In the genomic region with DNA sequence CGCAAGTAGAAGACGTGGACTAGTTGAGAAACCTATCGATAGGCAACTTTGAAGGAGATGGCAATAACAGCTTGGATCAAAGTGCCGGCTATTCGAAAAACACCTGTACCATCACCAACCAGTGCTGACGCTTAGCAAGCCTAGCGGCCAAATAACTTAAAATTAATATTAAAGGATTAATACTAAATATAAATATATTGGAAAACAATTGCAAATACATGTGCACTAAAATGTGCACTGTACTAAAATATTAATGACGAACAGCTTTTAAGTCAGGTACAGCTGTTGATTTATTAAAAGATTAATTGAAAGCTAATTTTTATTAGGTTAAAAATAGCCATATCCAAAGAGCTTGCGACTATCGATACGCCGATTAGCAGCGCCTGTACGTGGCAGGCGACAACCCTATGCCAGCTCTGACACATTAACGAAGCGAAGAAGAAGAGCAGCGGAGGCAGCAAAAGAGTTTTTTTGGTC, we compare ENCODE assay signal across 1 fruit fly cellular context.
A peak's percentile ranks its signal among the peaks of the same experiment; 100 is the strongest.
TF ChIP-seq lines count a peak whose summit lies in the region.

CG9302 (minus strand) TSS at position 51 of the 477 bp plus-strand sequence.
beta'COP (plus strand) TSS at position 415 of the 477 bp plus-strand sequence.

TF ChIP-seq in whole organism, embryonic, 481 proteins besides CTCF, POLR2A, EP300 and RAD21 (continued from another document and continues in another):
- TF ChIP-seq Jarid2 (GFP tag; optimal IDR thresholded peaks at IDR 0.05; lab: Kevin White, UChicago) (no peak), CG31365 (tag; optimal IDR thresholded peaks at IDR 0.05; lab: Kevin White, UChicago) (no peak), h (optimal IDR thresholded peaks at IDR 0.05; lab: Kevin White, UChicago) (no peak), Doc3 (GFP tag; IDR thresholded peaks at IDR 0.05; lab: Robert Waterston, UW; ENCODE audit: partially characterized antibody) (peak; percentile 57), CG2202 (tag; optimal IDR thresholded peaks at IDR 0.05; lab: Kevin White, UChicago) (peak; percentile 10), B-H1 (GFP tag; IDR thresholded peaks at IDR 0.05; lab: Robert Waterston, UW) (peak; percentile 16; the same call in 1 of the 3 replicates), Poxn (GFP tag; IDR thresholded peaks at IDR 0.05; lab: Robert Waterston, UW) (no peak), CG1792 (GFP tag; optimal IDR thresholded peaks at IDR 0.05; lab: Kevin White, UChicago) (no peak), Fer1 (GFP tag; optimal IDR thresholded peaks at IDR 0.05; lab: Kevin White, UChicago) (peak; percentile 60), wdn (GFP tag; IDR thresholded peaks at IDR 0.05; lab: Robert Waterston, UW) (no peak; the same call in 1 of the 2 replicates), CG13894 (tag; optimal IDR thresholded peaks at IDR 0.05; lab: Kevin White, UChicago) (no peak), Max (GFP tag; optimal IDR thresholded peaks at IDR 0.05; lab: Kevin White, UChicago) (peak; percentile 64), sens-2 (GFP tag; IDR thresholded peaks at IDR 0.05; lab: Robert Waterston, UW) (no peak), CG17359 (tag; optimal IDR thresholded peaks at IDR 0.05; lab: Kevin White, UChicago) (peak; percentile 62), CG18262 (tag; optimal IDR thresholded peaks at IDR 0.05; lab: Kevin White, UChicago) (peak; percentile 74), Rx (GFP tag; IDR thresholded peaks at IDR 0.05; lab: Robert Waterston, UW) (0 out of 2 replicates have a peak, but pooled peaks have one; percentile 22), CG18476 (GFP tag; optimal IDR thresholded peaks at IDR 0.05; lab: Kevin White, UChicago) (peak; percentile 32), fd102C (GFP tag; optimal IDR thresholded peaks at IDR 0.05; lab: Kevin White, UChicago) (no peak), Dp (GFP tag; optimal IDR thresholded peaks at IDR 0.05; lab: Kevin White, UChicago) (peak; percentile 5), CG30431 (GFP tag; optimal IDR thresholded peaks at IDR 0.05; lab: Kevin White, UChicago) (peak; percentile 20), CG32772 (GFP tag; IDR thresholded peaks at IDR 0.05; lab: Robert Waterston, UW) (no peak), CG18011 (GFP tag; optimal IDR thresholded peaks at IDR 0.05; lab: Kevin White, UChicago) (peak; percentile 24), exex (tag; optimal IDR thresholded peaks at IDR 0.05; lab: Kevin White, UChicago) (peak; percentile 51), CG8924 (tag; optimal IDR thresholded peaks at IDR 0.05; lab: Kevin White, UChicago) (peak; percentile 72), CG6683 (GFP tag; optimal IDR thresholded peaks at IDR 0.05; lab: Kevin White, UChicago) (peak; percentile 14), tgo (GFP tag; IDR thresholded peaks at IDR 0.05; lab: Robert Waterston, UW) (peak; percentile 54; the same call in 1 of the 3 replicates), Oli (tag; optimal IDR thresholded peaks at IDR 0.05; lab: Kevin White, UChicago) (peak; percentile 59), lov (optimal IDR thresholded peaks at IDR 0.05; lab: Kevin White, UChicago) (no peak), lov (GFP tag; IDR thresholded peaks at IDR 0.05; lab: Robert Waterston, UW) (no peak), lilli (GFP tag; optimal IDR thresholded peaks at IDR 0.05; lab: Kevin White, UChicago) (peak; percentile 77), CG4328 (GFP tag; optimal IDR thresholded peaks at IDR 0.05; lab: Kevin White, UChicago) (peak; percentile 66), ssp (GFP tag; IDR thresholded peaks at IDR 0.05; lab: Robert Waterston, UW) (peak; percentile 54; the same call in 1 of the 2 replicates), CG7271 (tag; optimal IDR thresholded peaks at IDR 0.05; lab: Kevin White, UChicago) (no peak), dmrt99B (tag; optimal IDR thresholded peaks at IDR 0.05; lab: Kevin White, UChicago) (no peak), Antp (GFP tag; optimal IDR thresholded peaks at IDR 0.05; lab: Kevin White, UChicago) (peak; percentile 34), sima (GFP tag; optimal IDR thresholded peaks at IDR 0.05; lab: Kevin White, UChicago) (no peak), ttk (GFP tag; IDR thresholded peaks at IDR 0.05; lab: Robert Waterston, UW) (no peak), Dek (tag; optimal IDR thresholded peaks at IDR 0.05; lab: Kevin White, UChicago) (no peak), chinmo (GFP tag; IDR thresholded peaks at IDR 0.05; lab: Robert Waterston, UW; ENCODE audit: partially characterized antibody) (no peak), CG4404 (GFP tag; IDR thresholded peaks at IDR 0.05; lab: Robert Waterston, UW) (peak; percentile 72), Hmx (GFP tag; optimal IDR thresholded peaks at IDR 0.05; lab: Kevin White, UChicago) (no peak), CG6854 (GFP tag; optimal IDR thresholded peaks at IDR 0.05; lab: Kevin White, UChicago) (no peak), so (GFP tag; IDR thresholded peaks at IDR 0.05; lab: Robert Waterston, UW) (no peak), CG16813 (GFP tag; IDR thresholded peaks at IDR 0.05; lab: Robert Waterston, UW; ENCODE audit: partially characterized antibody) (peak; percentile 72), dati (GFP tag; IDR thresholded peaks at IDR 0.05; lab: Robert Waterston, UW) (no peak), ems (GFP tag; optimal IDR thresholded peaks at IDR 0.05; lab: Kevin White, UChicago) (no peak), CG17328 (GFP tag; IDR thresholded peaks at IDR 0.05; lab: Robert Waterston, UW) (no peak), ac (GFP tag; optimal IDR thresholded peaks at IDR 0.05; lab: Kevin White, UChicago) (no peak), CG9817 (tag; optimal IDR thresholded peaks at IDR 0.05; lab: Kevin White, UChicago) (peak; percentile 75), pfk (GFP tag; optimal IDR thresholded peaks at IDR 0.05; lab: Kevin White, UChicago) (no peak), CG14860 (GFP tag; IDR thresholded peaks at IDR 0.05; lab: Robert Waterston, UW; ENCODE audit: partially characterized antibody) (peak; percentile 68; the same call in 2 of the 3 replicates), CG13624 (GFP tag; optimal IDR thresholded peaks at IDR 0.05; lab: Kevin White, UChicago) (peak; percentile 3), ken (GFP tag; IDR thresholded peaks at IDR 0.05; lab: Robert Waterston, UW) (peak; percentile 71; the same call in 2 of the 3 replicates), Mrtf (GFP tag; IDR thresholded peaks at IDR 0.05; lab: Robert Waterston, UW) (no peak), oc (tag; optimal IDR thresholded peaks at IDR 0.05; lab: Kevin White, UChicago) (no peak), Hsf (GFP tag; optimal IDR thresholded peaks at IDR 0.05; lab: Kevin White, UChicago) (peak; percentile 61), gem (tag; optimal IDR thresholded peaks at IDR 0.05; lab: Kevin White, UChicago) (peak; percentile 83), vnd (GFP tag; IDR thresholded peaks at IDR 0.05; lab: Robert Waterston, UW; ENCODE audit: partially characterized antibody) (peak; percentile 72; the same call in 2 of the 3 replicates), Elba2 (GFP tag; optimal IDR thresholded peaks at IDR 0.05; lab: Kevin White, UChicago) (peak; percentile 40), BEAF-32 (GFP tag; optimal IDR thresholded peaks at IDR 0.05; lab: Kevin White, UChicago) (peak; percentile 85), CG42726 (GFP tag; IDR thresholded peaks at IDR 0.05; lab: Robert Waterston, UW; ENCODE audit: partially characterized antibody) (no peak), CG7556 (GFP tag; optimal IDR thresholded peaks at IDR 0.05; lab: Kevin White, UChicago) (peak; percentile 70), lola (GFP tag; optimal IDR thresholded peaks at IDR 0.05; lab: Kevin White, UChicago) (peak in 1 of 3 experiments; percentile 75), Bdp1 (GFP tag; optimal IDR thresholded peaks at IDR 0.05; lab: Kevin White, UChicago) (peak; percentile 69), cg (GFP tag; optimal IDR thresholded peaks at IDR 0.05; lab: Kevin White, UChicago) (no peak), ara (GFP tag; IDR thresholded peaks at IDR 0.05; lab: Robert Waterston, UW) (no peak), CG14441 (GFP tag; IDR thresholded peaks at IDR 0.05; lab: Robert Waterston, UW) (peak; percentile 48), sd (tag; optimal IDR thresholded peaks at IDR 0.05; lab: Kevin White, UChicago) (no peak), emc (GFP tag; optimal IDR thresholded peaks at IDR 0.05; lab: Kevin White, UChicago) (no peak), Fer3 (tag; optimal IDR thresholded peaks at IDR 0.05; lab: Kevin White, UChicago) (peak; percentile 64), stc (GFP tag; IDR thresholded peaks at IDR 0.05; lab: Robert Waterston, UW) (no peak), D19A (tag; optimal IDR thresholded peaks at IDR 0.05; lab: Kevin White, UChicago) (no peak), luna (GFP tag; optimal IDR thresholded peaks at IDR 0.05; lab: Kevin White, UChicago) (peak; percentile 19), D19B (GFP tag; optimal IDR thresholded peaks at IDR 0.05; lab: Kevin White, UChicago) (no peak), eyg (GFP tag; optimal IDR thresholded peaks at IDR 0.05; lab: Kevin White, UChicago) (no peak), unc-4 (GFP tag; IDR thresholded peaks at IDR 0.05; lab: Robert Waterston, UW; ENCODE audit: partially characterized antibody) (peak; percentile 71), Rfx (GFP tag; IDR thresholded peaks at IDR 0.05; lab: Robert Waterston, UW) (peak; percentile 76), Gsc (GFP tag; IDR thresholded peaks at IDR 0.05; lab: Robert Waterston, UW) (no peak), zen (tag; optimal IDR thresholded peaks at IDR 0.05; lab: Kevin White, UChicago) (peak; percentile 84), CG8089 (GFP tag; optimal IDR thresholded peaks at IDR 0.05; lab: Kevin White, UChicago) (no peak), CG3838 (GFP tag; optimal IDR thresholded peaks at IDR 0.05; lab: Kevin White, UChicago) (no peak), tio (GFP tag; optimal IDR thresholded peaks at IDR 0.05; lab: Kevin White, UChicago) (no peak), bbx (GFP tag; IDR thresholded peaks at IDR 0.05; lab: Robert Waterston, UW; ENCODE audit: partially characterized antibody) (no peak; the same call in 1 of the 2 replicates), pita (GFP tag; optimal IDR thresholded peaks at IDR 0.05; lab: Kevin White, UChicago) (no peak), CG8359 (GFP tag; optimal IDR thresholded peaks at IDR 0.05; lab: Kevin White, UChicago; ENCODE audit: borderline replicate concordance) (no peak), Taf1 (GFP tag; IDR thresholded peaks at IDR 0.05; lab: Robert Waterston, UW) (0 out of 2 replicates have a peak, but pooled peaks have one; percentile 24), btn (GFP tag; optimal IDR thresholded peaks at IDR 0.05; lab: Kevin White, UChicago) (no peak), ro (GFP tag; IDR thresholded peaks at IDR 0.05; lab: Robert Waterston, UW) (no peak), CG11398 (GFP tag; optimal IDR thresholded peaks at IDR 0.05; lab: Kevin White, UChicago) (no peak), Neu2 (GFP tag; optimal IDR thresholded peaks at IDR 0.05; lab: Kevin White, UChicago; ENCODE audit: borderline replicate concordance) (no peak), Sin3A (optimal IDR thresholded peaks at IDR 0.05; lab: Kevin White, UChicago) (peak; percentile 83), CG2199 (GFP tag; IDR thresholded peaks at IDR 0.05; lab: Robert Waterston, UW) (0 out of 3 replicates have a peak, but pooled peaks have one; percentile 25), CG4282 (GFP tag; optimal IDR thresholded peaks at IDR 0.05; lab: Kevin White, UChicago) (no peak), Awh (GFP tag; IDR thresholded peaks at IDR 0.05; lab: Robert Waterston, UW) (no peak; the same call in 1 of the 2 replicates), HLHmδ (GFP tag; optimal IDR thresholded peaks at IDR 0.05; lab: Kevin White, UChicago) (no peak), CG31224 (GFP tag; IDR thresholded peaks at IDR 0.05; lab: Robert Waterston, UW) (peak; percentile 42; the same call in 1 of the 2 replicates), CG3995 (GFP tag; optimal IDR thresholded peaks at IDR 0.05; lab: Kevin White, UChicago) (peak; percentile 21), CG7839 (tag; optimal IDR thresholded peaks at IDR 0.05; lab: Kevin White, UChicago) (peak; percentile 75), gce (GFP tag; IDR thresholded peaks at IDR 0.05; lab: Robert Waterston, UW) (no peak), Side (GFP tag; optimal IDR thresholded peaks at IDR 0.05; lab: Kevin White, UChicago) (no peak), ato (GFP tag; IDR thresholded peaks at IDR 0.05; lab: Robert Waterston, UW; ENCODE audit: partially characterized antibody) (no peak), CG4360 (GFP tag; IDR thresholded peaks at IDR 0.05; lab: Robert Waterston, UW) (no peak), Dip3 (GFP tag; optimal IDR thresholded peaks at IDR 0.05; lab: Kevin White, UChicago) (peak; percentile 37), cas (GFP tag; IDR thresholded peaks at IDR 0.05; lab: Robert Waterston, UW) (no peak), gfzf (GFP tag; optimal IDR thresholded peaks at IDR 0.05; lab: Kevin White, UChicago) (no peak), mam (GFP tag; optimal IDR thresholded peaks at IDR 0.05; lab: Kevin White, UChicago) (peak; percentile 71), jumu (GFP tag; optimal IDR thresholded peaks at IDR 0.05; lab: Kevin White, UChicago) (no peak), CG3726 (GFP tag; IDR thresholded peaks at IDR 0.05; lab: Robert Waterston, UW) (no peak), MTF-1 (GFP tag; optimal IDR thresholded peaks at IDR 0.05; lab: Kevin White, UChicago; ENCODE audit: borderline replicate concordance) (no peak), Fer2 (tag; optimal IDR thresholded peaks at IDR 0.05; lab: Kevin White, UChicago) (peak; percentile 73), peb (GFP tag; IDR thresholded peaks at IDR 0.05; lab: Robert Waterston, UW) (0 out of 2 replicates have a peak, but pooled peaks have one; percentile 25), Myb (GFP tag; optimal IDR thresholded peaks at IDR 0.05; lab: Kevin White, UChicago) (no peak), H15 (GFP tag; IDR thresholded peaks at IDR 0.05; lab: Robert Waterston, UW) (no peak), lbe (GFP tag; optimal IDR thresholded peaks at IDR 0.05; lab: Kevin White, UChicago) (peak; percentile 66), CG43689 (GFP tag; IDR thresholded peaks at IDR 0.05; lab: Robert Waterston, UW) (no peak), salm (tag; optimal IDR thresholded peaks at IDR 0.05; lab: Kevin White, UChicago) (no peak), nerfin-2 (GFP tag; IDR thresholded peaks at IDR 0.05; lab: Robert Waterston, UW; ENCODE audit: partially characterized antibody) (peak; percentile 50; the same call in 1 of the 2 replicates), pho (GFP tag; optimal IDR thresholded peaks at IDR 0.05; lab: Kevin White, UChicago) (peak; percentile 50), sens (GFP tag; lab: Kevin White, UChicago) (peak; percentile 86), Lpt (GFP tag; optimal IDR thresholded peaks at IDR 0.05; lab: Kevin White, UChicago) (no peak), dm (GFP tag; optimal IDR thresholded peaks at IDR 0.05; lab: Kevin White, UChicago) (peak; percentile 37), Ets65A (GFP tag; lab: Kevin White, UChicago) (peak; percentile 93), Ptx1 (GFP tag; IDR thresholded peaks at IDR 0.05; lab: Robert Waterston, UW) (peak; percentile 70), jigr1 (GFP tag; IDR thresholded peaks at IDR 0.05; lab: Robert Waterston, UW) (peak; percentile 61; the same call in 2 of the 3 replicates)
